Fruit fly (Drosophila melanogaster): ENCODE measurements around the gene Cht6.

- TF ChIP-seq CG8478 (optimal IDR thresholded peaks at IDR 0.05) = no peak
- peak; percentile 19 to 86 for TF ChIP-seq CTCF (optimal IDR thresholded peaks at IDR 0.05)
These were observed 6.6 kb upstream of the Cht6 start, which contains the start of gene Dna2 for dm6 chrX:10009794-10010614.
